Worm (Caenorhabditis elegans): ENCODE measurements around the gene oga-1.

The oga-1 gene

DNA sequence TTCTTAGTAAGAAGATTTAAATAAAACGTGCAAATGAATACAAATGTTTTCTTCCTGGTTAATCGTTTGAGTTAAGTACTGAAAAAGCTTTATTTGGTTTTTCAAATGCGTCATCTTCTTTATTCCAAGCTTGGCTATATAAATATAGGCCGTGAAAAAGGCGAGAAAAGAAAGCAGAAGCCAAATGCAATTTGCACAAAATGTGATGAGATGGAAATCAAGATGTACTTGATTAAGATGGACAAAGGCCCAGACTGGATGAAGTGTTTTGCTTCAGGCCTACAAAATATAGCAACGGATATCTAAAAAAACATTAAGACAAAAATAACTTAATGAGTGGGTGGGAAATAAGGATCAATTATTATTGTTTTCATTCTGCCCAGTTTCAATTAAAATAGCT is 25.0 kb upstream of the oga-1 start:
- TF ChIP-seq F13C5.2 (tag; optimal IDR thresholded peaks at IDR 0.05) (no peak), ama-1 (optimal IDR thresholded peaks at IDR 0.05) (no peak), tbx-37 (GFP tag; conservative IDR thresholded peaks at IDR 0.05) (no peak), ceh-36 (tag; optimal IDR thresholded peaks at IDR 0.05) (no peak), sea-1 (GFP tag; conservative IDR thresholded peaks at IDR 0.05) (no peak), ceh-13 (GFP tag; optimal IDR thresholded peaks at IDR 0.05) (no peak)

DNA sequence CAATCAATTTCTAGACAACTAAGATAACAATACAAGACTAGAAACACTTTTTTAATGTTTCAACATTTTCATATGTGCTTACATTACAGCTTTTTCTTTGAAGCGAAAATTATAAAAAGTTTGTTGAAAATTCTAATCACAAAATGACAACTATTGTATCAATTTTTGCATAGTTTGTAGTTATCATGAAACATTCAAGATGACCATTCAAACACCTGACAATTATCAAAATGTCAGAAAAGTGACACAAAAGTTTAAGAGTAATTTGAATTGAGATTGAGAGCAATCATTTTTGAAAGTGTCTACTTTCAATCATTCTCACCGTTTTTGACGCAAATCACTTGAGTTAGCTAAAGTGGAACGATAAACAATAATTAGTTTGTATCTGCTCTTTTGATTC is 22.7 kb upstream of the oga-1 start:
- TF ChIP-seq hnd-1 (tag; optimal IDR thresholded peaks at IDR 0.05) (no peak), ceh-36 (tag; optimal IDR thresholded peaks at IDR 0.05) (no peak), tbx-11 (GFP tag; IDR thresholded peaks at IDR 0.05) (no peak), ceh-13 (GFP tag; optimal IDR thresholded peaks at IDR 0.05) (no peak)

DNA sequence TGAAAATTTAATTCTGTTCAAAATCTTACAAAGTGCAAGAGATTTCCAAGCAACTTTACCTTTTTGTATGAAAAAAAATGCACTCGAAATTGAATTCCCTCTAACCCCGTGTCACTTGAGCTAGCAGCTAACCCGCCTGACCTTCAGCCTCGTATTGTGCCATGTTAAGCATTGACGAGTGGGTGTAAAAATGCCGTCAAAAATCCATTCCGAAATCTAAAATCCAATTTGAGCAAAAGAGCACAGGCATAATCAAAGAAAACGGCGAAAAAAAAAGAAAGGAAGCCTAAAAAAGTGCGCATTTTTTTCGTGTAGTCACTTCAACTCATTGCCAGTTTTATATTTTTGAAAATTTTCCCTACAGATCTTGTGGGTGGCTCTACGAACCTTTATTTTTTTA is 17.3 kb upstream of the oga-1 start, which contains the start of gene pkc-2:
TSS of gene pkc-2 (plus strand) at position 318 of the 400 bp plus-strand sequence.
- TF ChIP-seq hmg-4 (GFP tag; optimal IDR thresholded peaks at IDR 0.05): no peak
- no peak for TF ChIP-seq hnd-1 (tag; optimal IDR thresholded peaks at IDR 0.05)
- no peak for TF ChIP-seq ets-7 (tag; optimal IDR thresholded peaks at IDR 0.05)
- no peak for TF ChIP-seq scrt-1 (GFP tag; IDR thresholded peaks at IDR 0.05)
- TF ChIP-seq pes-1 (GFP tag; IDR thresholded peaks at IDR 0.05): no peak
- TF ChIP-seq flt-1 (GFP tag; IDR thresholded peaks at IDR 0.05): no peak
- no peak for TF ChIP-seq tra-4 (tag; optimal IDR thresholded peaks at IDR 0.05)
- no peak for TF ChIP-seq tbx-37 (GFP tag; conservative IDR thresholded peaks at IDR 0.05)
- TF ChIP-seq B0310.2 (tag; optimal IDR thresholded peaks at IDR 0.05): no peak
- TF ChIP-seq hmbx-1 (tag; optimal IDR thresholded peaks at IDR 0.05): no peak
- TF ChIP-seq ceh-13 (GFP tag; optimal IDR thresholded peaks at IDR 0.05): no peak

DNA sequence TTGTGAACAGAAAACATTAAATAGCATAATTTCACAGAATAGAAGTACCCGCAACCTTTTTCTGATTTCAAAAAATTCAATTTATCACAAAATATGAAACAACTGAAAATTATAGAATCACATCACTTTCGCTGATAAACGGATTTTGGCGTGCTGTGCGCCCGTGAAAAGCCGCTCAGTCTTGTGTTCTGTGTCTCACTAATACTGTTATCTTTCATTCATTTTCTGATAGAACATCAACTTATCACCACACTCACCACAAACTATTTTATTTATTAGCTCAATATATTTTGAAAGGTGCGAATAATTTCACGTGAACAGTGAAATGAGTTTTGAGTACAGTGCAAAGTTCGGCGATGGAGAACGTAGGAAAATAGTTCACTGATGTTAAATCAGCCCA is 16.9 kb upstream of the oga-1 start:
- TF ChIP-seq B0310.2 (tag; optimal IDR thresholded peaks at IDR 0.05): no peak
- no peak for TF ChIP-seq tbx-11 (GFP tag; IDR thresholded peaks at IDR 0.05)
- no peak for TF ChIP-seq scrt-1 (GFP tag; IDR thresholded peaks at IDR 0.05)

DNA sequence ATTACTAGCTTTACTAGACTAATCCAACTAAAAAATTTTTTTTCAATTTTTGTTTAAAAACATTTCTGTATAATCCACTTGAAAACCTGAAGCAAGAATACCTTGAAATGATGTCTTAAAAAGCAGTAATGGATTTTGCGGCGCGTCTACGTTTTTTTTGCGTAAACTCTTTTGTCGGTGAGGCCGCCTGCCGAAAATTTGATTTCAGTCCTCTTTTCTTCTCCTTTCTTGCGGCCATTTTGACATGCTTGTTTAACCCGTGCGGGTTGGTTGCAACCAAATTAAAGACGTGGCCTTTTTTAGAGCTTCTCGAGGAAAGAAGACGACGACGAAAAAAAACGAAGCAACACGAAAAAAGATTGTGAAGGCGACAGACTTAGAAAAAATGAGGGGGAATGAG is 13.9 kb upstream of the oga-1 start:
- TF ChIP-seq F13C5.2 (tag; optimal IDR thresholded peaks at IDR 0.05) (no peak), tbx-11 (GFP tag; IDR thresholded peaks at IDR 0.05) (no peak), ets-7 (tag; optimal IDR thresholded peaks at IDR 0.05) (no peak), tra-4 (tag; optimal IDR thresholded peaks at IDR 0.05) (no peak), hmbx-1 (tag; optimal IDR thresholded peaks at IDR 0.05) (no peak), flt-1 (GFP tag; IDR thresholded peaks at IDR 0.05) (no peak), pes-1 (GFP tag; IDR thresholded peaks at IDR 0.05) (no peak), ceh-13 (GFP tag; optimal IDR thresholded peaks at IDR 0.05) (no peak), aly-1 (tag; optimal IDR thresholded peaks at IDR 0.05) (no peak), sea-1 (GFP tag; conservative IDR thresholded peaks at IDR 0.05) (no peak), ceh-36 (tag; optimal IDR thresholded peaks at IDR 0.05) (no peak), hmg-4 (GFP tag; optimal IDR thresholded peaks at IDR 0.05) (no peak), ama-1 (optimal IDR thresholded peaks at IDR 0.05) (no peak), hnd-1 (tag; optimal IDR thresholded peaks at IDR 0.05) (no peak), tbx-37 (GFP tag; conservative IDR thresholded peaks at IDR 0.05) (no peak), B0310.2 (tag; optimal IDR thresholded peaks at IDR 0.05) (no peak)

DNA sequence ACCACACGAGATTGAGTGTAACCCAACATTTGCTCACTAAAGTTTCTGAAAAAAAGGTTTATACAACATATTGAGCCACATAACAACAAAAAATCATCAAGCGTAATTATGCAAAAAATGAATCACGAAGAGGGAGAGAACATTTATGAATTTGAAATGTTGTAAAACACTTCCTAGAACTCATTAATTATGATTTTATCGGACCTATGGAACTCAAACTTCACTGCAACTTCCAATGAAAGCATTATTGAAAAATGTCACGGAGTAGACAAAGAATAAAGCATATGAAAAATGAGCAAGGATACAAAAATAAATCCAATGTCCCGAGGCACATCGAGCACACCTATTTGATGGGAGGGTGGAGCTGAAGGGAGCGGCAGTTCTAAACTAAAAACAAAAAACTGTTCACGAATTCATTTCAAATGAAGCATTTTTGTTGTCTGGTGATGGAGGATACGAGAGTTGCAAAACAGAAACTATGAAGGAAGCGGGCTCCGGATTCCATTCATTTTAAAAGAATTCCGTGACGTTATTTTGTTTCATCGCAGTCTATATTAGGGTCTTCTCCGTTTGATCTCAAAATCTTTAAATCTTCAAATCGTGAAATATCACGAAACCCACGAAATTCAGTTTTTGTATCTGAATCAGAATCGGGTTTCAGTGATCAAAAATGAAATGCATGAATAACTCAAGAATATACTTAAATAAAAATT is 2.8 kb upstream of the oga-1 start, which contains the start of gene flp-20:
TSS of gene flp-20 (minus strand) at position 51 of the 713 bp plus-strand sequence.
- TF ChIP-seq flt-1 (GFP tag; IDR thresholded peaks at IDR 0.05): no peak
- no peak for TF ChIP-seq scrt-1 (GFP tag; IDR thresholded peaks at IDR 0.05)
- TF ChIP-seq tra-4 (tag; optimal IDR thresholded peaks at IDR 0.05): no peak
- no peak for TF ChIP-seq sea-1 (GFP tag; conservative IDR thresholded peaks at IDR 0.05)
- TF ChIP-seq tbx-37 (GFP tag; conservative IDR thresholded peaks at IDR 0.05): no peak
- no peak for TF ChIP-seq ceh-13 (GFP tag; optimal IDR thresholded peaks at IDR 0.05)
- no peak for TF ChIP-seq ceh-36 (tag; optimal IDR thresholded peaks at IDR 0.05)
- TF ChIP-seq F13C5.2 (tag; optimal IDR thresholded peaks at IDR 0.05): no peak

DNA sequence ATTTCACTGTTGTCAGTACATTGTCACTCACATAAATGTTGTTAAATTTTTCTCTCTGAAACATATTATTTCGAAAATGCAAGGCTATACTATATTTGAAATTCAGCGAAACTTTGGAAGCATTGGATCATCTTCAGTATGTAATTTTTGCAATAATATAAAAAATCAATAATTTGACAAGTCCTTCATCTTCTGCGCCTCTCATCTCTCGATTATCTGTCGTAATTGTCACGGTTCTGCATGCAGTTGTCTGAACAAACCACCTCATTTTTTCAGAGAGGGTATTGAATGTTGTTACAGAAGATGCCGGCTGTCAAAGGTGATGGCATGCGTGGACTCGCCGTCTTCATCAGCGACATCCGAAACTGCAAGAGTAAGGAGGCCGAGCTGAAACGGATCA is 8.9 kb downstream of the oga-1 start, which contains the start of gene apa-2:
TSS of gene apa-2 (plus strand) at position 301 of the 400 bp plus-strand sequence.
- no peak for TF ChIP-seq hmg-4 (GFP tag; optimal IDR thresholded peaks at IDR 0.05)
- no peak for TF ChIP-seq sea-1 (GFP tag; conservative IDR thresholded peaks at IDR 0.05)
- no peak for TF ChIP-seq aly-1 (tag; optimal IDR thresholded peaks at IDR 0.05)
- TF ChIP-seq flt-1 (GFP tag; IDR thresholded peaks at IDR 0.05): no peak
- no peak for TF ChIP-seq tbx-11 (GFP tag; IDR thresholded peaks at IDR 0.05)
- no peak for TF ChIP-seq hnd-1 (tag; optimal IDR thresholded peaks at IDR 0.05)
- TF ChIP-seq pes-1 (GFP tag; IDR thresholded peaks at IDR 0.05): no peak
- no peak for TF ChIP-seq ceh-36 (tag; optimal IDR thresholded peaks at IDR 0.05)
- no peak for TF ChIP-seq ama-1 (optimal IDR thresholded peaks at IDR 0.05)

DNA sequence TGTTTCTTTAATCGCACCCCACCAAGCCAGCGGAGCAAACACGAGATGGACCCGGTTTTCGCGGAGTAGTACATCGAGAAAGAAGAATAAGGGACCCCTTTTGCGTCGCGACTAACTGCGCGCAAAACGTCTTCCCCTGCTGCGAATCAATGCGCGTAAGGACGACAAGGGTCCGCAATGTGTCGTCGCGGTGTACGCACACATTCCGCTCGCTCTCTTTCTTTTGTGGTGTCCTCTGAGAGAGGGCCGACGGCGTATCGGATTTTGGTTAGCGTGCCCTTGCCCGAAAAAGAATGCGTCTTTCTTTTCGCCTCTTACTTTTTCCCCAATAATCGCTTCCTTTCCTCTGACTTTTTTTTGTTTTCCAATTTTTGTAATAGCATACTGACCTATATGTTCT is 9.4 kb downstream of the oga-1 start:
- TF ChIP-seq aly-1 (tag; optimal IDR thresholded peaks at IDR 0.05): peak; percentile 62
- no peak for TF ChIP-seq hnd-1 (tag; optimal IDR thresholded peaks at IDR 0.05)
- no peak for TF ChIP-seq flt-1 (GFP tag; IDR thresholded peaks at IDR 0.05)
- TF ChIP-seq F13C5.2 (tag; optimal IDR thresholded peaks at IDR 0.05): peak; percentile 82
- TF ChIP-seq scrt-1 (GFP tag; IDR thresholded peaks at IDR 0.05): 0 out of 2 replicates have a peak, but pooled peaks have one; percentile 45
- TF ChIP-seq tbx-37 (GFP tag; conservative IDR thresholded peaks at IDR 0.05): peak; percentile 39; the same call in 1 of the 2 replicates
- peak; percentile 33 for TF ChIP-seq ets-7 (tag; optimal IDR thresholded peaks at IDR 0.05)
